Fruit fly (Drosophila melanogaster) whole organism, embryonic: Measurements from ENCODE around the gene heix.
A peak's percentile ranks its signal among the peaks of the same experiment; 100 is the strongest.

Source experiments
- CG10321 ChIP-seq: fragments of 200-800 bp; sonication (Bioruptor generic); IDR thresholded peaks from 2 replicates; pipeline ENCODE4 v1.3.6; 2022; ENCODE audit warnings: missing biosample characterization, missing genetic modification characterization
- CG10462 ChIP-seq: fragments of 200-800 bp; sonication (Bioruptor generic); optimal IDR thresholded peaks from 2 replicates; lab custom pipeline; 2016; ENCODE audit warnings: missing biosample characterization, missing genetic modification characterization
- CG10979 ChIP-seq: fragments of 200-800 bp; sonication (Bioruptor generic); optimal IDR thresholded peaks from 2 replicates; lab custom pipeline; 2018; ENCODE audit warnings: missing biosample characterization, mild to moderate bottlenecking, missing genetic modification characterization, moderate library complexity
- CG12071 ChIP-seq: fragments of 200-800 bp; sonication (Bioruptor generic); optimal IDR thresholded peaks from 3 replicates; lab custom pipeline; 2018; ENCODE audit warnings: missing biosample characterization, mild to moderate bottlenecking, missing genetic modification characterization
- CG12391 ChIP-seq: fragments of 200-800 bp; sonication (Bioruptor generic); optimal IDR thresholded peaks from 3 replicates; lab custom pipeline; 2018; ENCODE audit warnings: missing biosample characterization, mild to moderate bottlenecking, missing genetic modification characterization, moderate library complexity
- CG12744 ChIP-seq: fragments of 200-800 bp; sonication (Bioruptor generic); optimal IDR thresholded peaks from 2 replicates; lab custom pipeline; 2016; ENCODE audit warnings: missing biosample characterization, missing genetic modification characterization
- CG13624 ChIP-seq: fragments of 200-800 bp; sonication (Bioruptor generic); optimal IDR thresholded peaks from 2 replicates; lab custom pipeline; 2016; ENCODE audit warnings: missing biosample characterization, missing genetic modification characterization
- CG16813 ChIP-seq: fragments of 200-800 bp; sonication (Bioruptor generic); IDR thresholded peaks from 3 replicates; pipeline ENCODE4 v1.3.6; 2022; ENCODE audit warnings: missing biosample characterization, missing genetic modification characterization; ENCODE audit not compliant: partially characterized antibody
- CG16815 ChIP-seq: fragments of 200-800 bp; sonication (Bioruptor generic); optimal IDR thresholded peaks from 3 replicates; lab custom pipeline; 2017; ENCODE audit warnings: missing biosample characterization, mild to moderate bottlenecking, missing genetic modification characterization
- CG17328 ChIP-seq: fragments of 200-800 bp; sonication (Bioruptor generic); IDR thresholded peaks from 2 replicates; pipeline ENCODE4 v1.3.6; 2022; ENCODE audit warnings: missing biosample characterization, missing genetic modification characterization
- CG17829 ChIP-seq: fragments of 200-800 bp; optimal IDR thresholded peaks from 2 replicates; lab custom pipeline; 2019; ENCODE audit warnings: missing biosample characterization, mild to moderate bottlenecking, missing genetic modification characterization, moderate library complexity
- CG17912 ChIP-seq: fragments of 200-800 bp; sonication (Bioruptor generic); optimal IDR thresholded peaks from 2 replicates; lab custom pipeline; 2018; ENCODE audit warnings: missing biosample characterization, mild to moderate bottlenecking, missing genetic modification characterization
- CG18599 ChIP-seq: fragments of 200-800 bp; sonication (Bioruptor generic); optimal IDR thresholded peaks from 3 replicates; lab custom pipeline; 2017; ENCODE audit warnings: missing biosample characterization, missing genetic modification characterization, mild to moderate bottlenecking, moderate library complexity, missing genetic modification reagents
- CG2202 ChIP-seq: fragments of 200-800 bp; sonication (Bioruptor generic); optimal IDR thresholded peaks from 2 replicates; lab custom pipeline; 2018; ENCODE audit warnings: missing biosample characterization, mild to moderate bottlenecking, missing genetic modification characterization
- CG4282 ChIP-seq: fragments of 200-800 bp; sonication (Bioruptor generic); optimal IDR thresholded peaks from 2 replicates; lab custom pipeline; 2016; ENCODE audit warnings: missing biosample characterization, missing genetic modification characterization
- CG4360 ChIP-seq: fragments of 200-800 bp; sonication (Bioruptor generic); IDR thresholded peaks from 2 replicates; pipeline ENCODE4 v1.3.6; 2022; ENCODE audit warnings: missing biosample characterization, missing genetic modification characterization
- CG6765 ChIP-seq: fragments of 200-800 bp; sonication (Bioruptor generic); optimal IDR thresholded peaks from 3 replicates; lab custom pipeline; 2017; ENCODE audit warnings: missing biosample characterization, mild to moderate bottlenecking, missing genetic modification characterization
- CG8388 ChIP-seq: fragments of 200-800 bp; sonication (Bioruptor generic); optimal IDR thresholded peaks from 2 replicates; lab custom pipeline; 2019; ENCODE audit warnings: missing biosample characterization, mild to moderate bottlenecking, missing genetic modification characterization, moderate library complexity
- Doc2 ChIP-seq: fragments of 200-800 bp; sonication (Bioruptor generic); IDR thresholded peaks from 2 replicates; pipeline ENCODE4 v1.3.6; 2022; ENCODE audit warnings: missing biosample characterization, missing genetic modification characterization
- Gsc ChIP-seq: fragments of 200-800 bp; sonication (Bioruptor generic); IDR thresholded peaks from 2 replicates; pipeline ENCODE4 v1.3.6; 2022; ENCODE audit warnings: missing biosample characterization, missing genetic modification characterization
- H2.0 ChIP-seq: fragments of 200-800 bp; sonication (Bioruptor generic); IDR thresholded peaks from 2 replicates; pipeline ENCODE4 v1.3.6; 2022; ENCODE audit warnings: missing biosample characterization, missing genetic modification characterization
- HLH54F ChIP-seq: fragments of 200-800 bp; sonication (Bioruptor generic); optimal IDR thresholded peaks from 3 replicates; lab custom pipeline; 2016; ENCODE audit warnings: missing biosample characterization, missing genetic modification characterization
- Hand ChIP-seq: fragments of 200-800 bp; sonication (Bioruptor generic); optimal IDR thresholded peaks from 2 replicates; lab custom pipeline; 2017; ENCODE audit warnings: mild to moderate bottlenecking, missing biosample characterization, missing genetic modification reagents, missing genetic modification characterization
- Hmx ChIP-seq: fragments of 200-800 bp; sonication (Bioruptor generic); optimal IDR thresholded peaks from 2 replicates; lab custom pipeline; 2016; ENCODE audit warnings: missing biosample characterization, missing genetic modification characterization
- Hr78 ChIP-seq, 2 experiments: fragments of 200-800 bp in 1 of 2; fragments of >200 bp in 1 of 2; sonication (Bioruptor generic) in 1 of 2; optimal IDR thresholded peaks; 2 replicates each; lab custom pipeline; 2017 to 2019; ENCODE audit warnings: missing biosample characterization in 2 of 2, missing genetic modification characterization in 2 of 2, mild to moderate bottlenecking in 1 of 2, moderate library complexity in 1 of 2
- Mrtf ChIP-seq: fragments of 200-800 bp; sonication (Bioruptor generic); IDR thresholded peaks from 3 replicates; pipeline ENCODE4 v1.3.6; 2022; ENCODE audit warnings: missing biosample characterization, missing genetic modification characterization
- Side ChIP-seq: fragments of 200-800 bp; sonication (Bioruptor generic); optimal IDR thresholded peaks from 2 replicates; lab custom pipeline; 2016; ENCODE audit warnings: missing biosample characterization, missing genetic modification characterization
- Stat92E ChIP-seq, 3 experiments: fragments of >200 bp in 2 of 3; fragments of 200-800 bp in 1 of 3; sonication (Bioruptor generic) in 1 of 3; optimal IDR thresholded peaks; 2 replicates each; lab custom pipeline; 2017 to 2019; ENCODE audit warnings: missing biosample characterization in 3 of 3, missing genetic modification characterization in 3 of 3, mild to moderate bottlenecking in 1 of 3, moderate library complexity in 1 of 3
- Usf ChIP-seq: fragments of 200-800 bp; sonication (Bioruptor generic); optimal IDR thresholded peaks from 2 replicates; lab custom pipeline; 2017; ENCODE audit warnings: missing genotype, missing biosample characterization, missing genetic modification characterization
- Vsx1 ChIP-seq: fragments of 200-800 bp; sonication (Bioruptor generic); optimal IDR thresholded peaks from 2 replicates; lab custom pipeline; 2017; ENCODE audit warnings: missing biosample characterization, mild to moderate bottlenecking, missing genetic modification characterization, missing genetic modification reagents
- Xrp1 ChIP-seq: fragments of 200-800 bp; sonication (Bioruptor generic); IDR thresholded peaks from 2 replicates; pipeline ENCODE4 v1.3.6; 2022; ENCODE audit warnings: missing biosample characterization, missing genetic modification characterization
- al ChIP-seq: fragments of 200-800 bp; sonication (Bioruptor generic); IDR thresholded peaks from 2 replicates; pipeline ENCODE4 v1.3.6; 2022; ENCODE audit warnings: missing biosample characterization, missing genetic modification characterization
- az2 ChIP-seq: fragments of 200-800 bp; sonication (Bioruptor generic); optimal IDR thresholded peaks from 3 replicates; lab custom pipeline; 2016; ENCODE audit warnings: missing biosample characterization, missing genetic modification characterization
- bsh ChIP-seq, 2 experiments: fragments of 200-800 bp; sonication (Bioruptor generic); optimal IDR thresholded peaks; 2 replicates each; lab custom pipeline; 2017 to 2018; ENCODE audit warnings: mild to moderate bottlenecking in 2 of 2, missing biosample characterization in 2 of 2, missing genetic modification characterization in 2 of 2, moderate library complexity in 1 of 2
- cad ChIP-seq: fragments of >200 bp; optimal IDR thresholded peaks from 2 replicates; lab custom pipeline; 2017; ENCODE audit warnings: missing biosample characterization, missing genetic modification characterization
- en ChIP-seq: fragments of 200-800 bp; sonication (Bioruptor generic); optimal IDR thresholded peaks from 2 replicates; lab custom pipeline; 2016; ENCODE audit warnings: missing biosample characterization, missing genetic modification characterization
- eve ChIP-seq, 2 experiments: fragments of >200 bp; optimal IDR thresholded peaks; 2 replicates each; lab custom pipeline; 2017; ENCODE audit warnings: missing biosample characterization in 2 of 2, missing genetic modification characterization in 2 of 2
- fd96Cb ChIP-seq: fragments of 200-800 bp; sonication (Bioruptor generic); optimal IDR thresholded peaks from 2 replicates; lab custom pipeline; 2018; ENCODE audit warnings: missing biosample characterization, mild to moderate bottlenecking, missing genetic modification characterization, moderate library complexity
- fu2 ChIP-seq: fragments of 200-800 bp; sonication (Bioruptor generic); optimal IDR thresholded peaks from 2 replicates; lab custom pipeline; 2016; ENCODE audit warnings: missing biosample characterization, missing genetic modification characterization
- gro ChIP-seq: fragments of 200-800 bp; sonication (Bioruptor generic); optimal IDR thresholded peaks from 2 replicates; lab custom pipeline; 2016; ENCODE audit warnings: missing biosample characterization, missing genetic modification characterization
- kay ChIP-seq: fragments of 200-800 bp; sonication (Bioruptor generic); optimal IDR thresholded peaks from 2 replicates; lab custom pipeline; 2016; ENCODE audit warnings: missing biosample characterization, missing genetic modification characterization
- ken ChIP-seq: fragments of 200-800 bp; sonication (Bioruptor generic); IDR thresholded peaks from 3 replicates; pipeline ENCODE4 v1.3.6; 2022; ENCODE audit warnings: missing biosample characterization, missing genetic modification characterization
- oc ChIP-seq: fragments of 200-800 bp; sonication (Bioruptor generic); optimal IDR thresholded peaks from 2 replicates; lab custom pipeline; 2018; ENCODE audit warnings: missing biosample characterization, mild to moderate bottlenecking, missing genetic modification characterization, moderate library complexity
- pnt ChIP-seq: fragments of 200-800 bp; sonication (Bioruptor generic); optimal IDR thresholded peaks from 3 replicates; lab custom pipeline; 2016; ENCODE audit warnings: missing biosample characterization, missing genetic modification characterization
- schlank ChIP-seq: fragments of 200-800 bp; sonication (Bioruptor generic); optimal IDR thresholded peaks from 2 replicates; lab custom pipeline; 2018; ENCODE audit warnings: missing biosample characterization, mild to moderate bottlenecking, missing genetic modification characterization
- sens ChIP-seq: fragments of 200-800 bp; sonication (Bioruptor generic); peaks from one replicate; lab custom pipeline; 2016; ENCODE audit warnings: missing biosample characterization, missing genetic modification characterization
- sr ChIP-seq: fragments of 200-800 bp; sonication (Bioruptor generic); IDR thresholded peaks from 3 replicates; pipeline ENCODE4 v1.3.6; 2022; ENCODE audit warnings: missing biosample characterization, missing genetic modification characterization
- ttk ChIP-seq: fragments of 200-800 bp; sonication (Bioruptor generic); IDR thresholded peaks from 2 replicates; pipeline ENCODE4 v2.1.2; 2022; ENCODE audit warnings: missing biosample characterization, missing genetic modification characterization
- zen2 ChIP-seq: fragments of 200-800 bp; sonication (Bioruptor generic); IDR thresholded peaks from 3 replicates; pipeline ENCODE4 v1.3.6; 2022; ENCODE audit warnings: missing biosample characterization, missing genetic modification characterization; ENCODE audit not compliant: partially characterized antibody

heix gene

DNA sequence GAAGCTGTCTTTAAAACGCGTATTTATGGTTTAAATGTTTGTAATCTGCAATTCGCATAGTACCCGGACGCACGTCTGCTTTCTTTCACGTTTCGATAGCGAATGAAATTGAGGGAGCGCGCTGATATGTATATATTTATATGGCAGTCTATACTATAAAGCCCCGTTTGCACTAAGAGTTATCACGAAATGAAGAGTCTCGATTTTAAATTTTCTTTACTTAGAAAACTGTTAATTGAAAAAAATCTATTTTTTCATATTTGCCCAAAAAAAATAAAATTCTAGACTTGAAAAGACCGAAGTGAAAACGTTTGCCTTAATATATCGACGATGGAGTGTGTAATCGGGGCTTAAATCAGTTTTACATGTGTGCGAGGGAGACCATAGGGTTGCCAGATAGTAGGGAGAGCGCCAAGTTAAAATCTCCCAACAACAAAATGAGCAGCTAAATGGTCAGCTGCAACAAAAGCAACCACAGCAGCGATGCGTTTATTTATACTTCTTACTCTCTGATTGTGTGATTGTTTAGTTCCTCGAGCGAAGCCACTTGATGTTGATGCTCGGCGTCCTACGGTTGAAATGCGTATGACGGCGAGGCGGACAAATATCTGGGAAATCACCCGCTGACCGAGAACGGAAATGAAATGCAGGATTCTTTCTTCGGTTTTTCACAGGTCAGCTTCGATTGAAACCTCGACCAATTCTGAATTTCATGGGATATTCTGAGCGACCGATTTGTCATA is 26.0 kb upstream of the heix start, which contains the start of gene cact (continued):
- peak; percentile 25; the same call in 1 of the 3 replicates for TF ChIP-seq sr (GFP tag; lab: Robert Waterston, UW)
- peak; percentile 80 for TF ChIP-seq schlank (tag; lab: Kevin White, UChicago)
- peak; percentile 88 for TF ChIP-seq Hmx (GFP tag; lab: Kevin White, UChicago)
- peak; percentile 91 for TF ChIP-seq CG17328 (GFP tag; lab: Robert Waterston, UW)
- peak in 1 of 3 experiments; percentile 75 for TF ChIP-seq Stat92E (GFP tag; optimal IDR thresholded peaks at IDR 0.05; lab: Kevin White, UChicago)
- TF ChIP-seq CG10979 (tag; lab: Kevin White, UChicago): peak; percentile 89
- TF ChIP-seq Usf (GFP tag; lab: Kevin White, UChicago): peak; percentile 80
- peak; percentile 88 for TF ChIP-seq fd96Cb (tag; lab: Kevin White, UChicago)
- TF ChIP-seq CG18599 (GFP tag; lab: Kevin White, UChicago): peak; percentile 94
- TF ChIP-seq CG8388 (GFP tag; lab: Kevin White, UChicago): peak; percentile 93
- peak; percentile 63 for TF ChIP-seq CG6765
- peak; percentile 95 for TF ChIP-seq gro (GFP tag; lab: Kevin White, UChicago)
- peak; percentile 57; the same call in 2 of the 3 replicates for TF ChIP-seq CG16813 (GFP tag; lab: Robert Waterston, UW)
- TF ChIP-seq CG2202: peak; percentile 76
- TF ChIP-seq sens (GFP tag; lab: Kevin White, UChicago): peak; percentile 99
- TF ChIP-seq Doc2 (GFP tag; lab: Robert Waterston, UW): peak; percentile 70
- TF ChIP-seq CG10462 (GFP tag; lab: Kevin White, UChicago): peak; percentile 85
- TF ChIP-seq CG12391 (tag; lab: Kevin White, UChicago): peak; percentile 97
- peak; percentile 95 for TF ChIP-seq CG17829 (tag; lab: Kevin White, UChicago)
- TF ChIP-seq al (GFP tag; lab: Robert Waterston, UW): peak; percentile 85
- peak; percentile 79 for TF ChIP-seq CG4282 (GFP tag; lab: Kevin White, UChicago)
- TF ChIP-seq CG10321 (GFP tag; lab: Robert Waterston, UW): 0 out of 2 replicates have a peak, but pooled peaks have one; percentile 12
- TF ChIP-seq CG13624 (GFP tag; lab: Kevin White, UChicago): peak; percentile 94
- peak; percentile 41 to 94 for TF ChIP-seq bsh (GFP tag; optimal IDR thresholded peaks at IDR 0.05; lab: Kevin White, UChicago)
- peak in 1 of 2 experiments; percentile 59 for TF ChIP-seq Hr78 (GFP tag; optimal IDR thresholded peaks at IDR 0.05; lab: Kevin White, UChicago)
- peak; percentile 90 for TF ChIP-seq CG4360 (GFP tag; lab: Robert Waterston, UW)
- TF ChIP-seq Xrp1 (GFP tag; lab: Robert Waterston, UW): peak; percentile 95
- TF ChIP-seq Hand (GFP tag; lab: Kevin White, UChicago): peak; percentile 64
- TF ChIP-seq ken (GFP tag; lab: Robert Waterston, UW): peak; percentile 88
- TF ChIP-seq en (GFP tag; lab: Kevin White, UChicago): peak; percentile 88
- TF ChIP-seq CG17912 (GFP tag; lab: Kevin White, UChicago): peak; percentile 66
- no peak for TF ChIP-seq Gsc (GFP tag; lab: Robert Waterston, UW)
- TF ChIP-seq Side (GFP tag; lab: Kevin White, UChicago): peak; percentile 95
- TF ChIP-seq az2: peak; percentile 95
- peak; percentile 91 for TF ChIP-seq oc (tag; lab: Kevin White, UChicago)
- peak; percentile 86; the same call in 2 of the 3 replicates for TF ChIP-seq Mrtf (GFP tag; lab: Robert Waterston, UW)
- TF ChIP-seq H2.0 (GFP tag; lab: Robert Waterston, UW): peak; percentile 88
- TF ChIP-seq ttk (GFP tag; lab: Robert Waterston, UW): peak; percentile 87
- TF ChIP-seq HLH54F (GFP tag; lab: Kevin White, UChicago): peak; percentile 95
- TF ChIP-seq CG12744 (GFP tag; lab: Kevin White, UChicago): peak; percentile 93
- peak; percentile 79 for TF ChIP-seq Vsx1 (GFP tag; lab: Kevin White, UChicago)
- peak; percentile 93 for TF ChIP-seq pnt (GFP tag; lab: Kevin White, UChicago)
- no peak for TF ChIP-seq zen2 (GFP tag; lab: Robert Waterston, UW)
- peak; percentile 91 for TF ChIP-seq kay (GFP tag; lab: Kevin White, UChicago)
- peak; percentile 68 for TF ChIP-seq CG12071 (GFP tag; lab: Kevin White, UChicago)
- peak; percentile 88 for TF ChIP-seq CG16815 (GFP tag; lab: Kevin White, UChicago)
- TF ChIP-seq eve (GFP tag; optimal IDR thresholded peaks at IDR 0.05; lab: Kevin White, UChicago): peak in 1 of 2 experiments; percentile 90
- TF ChIP-seq cad (GFP tag; lab: Kevin White, UChicago): no peak
- peak; percentile 94 for TF ChIP-seq fu2 (GFP tag; lab: Kevin White, UChicago)
